Worm (Caenorhabditis elegans) whole organism, early embryonic: ENCODE data around the gene C24F3.2.

Experiments
- B0310.2 ChIP-seq: sonication (generic microtip); optimal IDR thresholded peaks from 2 replicates; lab custom pipeline; 2016; ENCODE audit warnings: mild to moderate bottlenecking, missing genetic modification characterization, missing compliant biosample characterization
- F13C5.2 ChIP-seq: sonication (generic microtip); optimal IDR thresholded peaks from 2 replicates; lab custom pipeline; 2017; ENCODE audit warnings: mild to moderate bottlenecking, missing genetic modification characterization, inconsistent platforms, missing compliant biosample characterization
- aly-1 ChIP-seq: sonication (generic microtip); optimal IDR thresholded peaks from 2 replicates; lab custom pipeline; 2016; ENCODE audit warnings: missing genetic modification characterization, missing compliant biosample characterization
- ama-1 ChIP-seq: fragments of 150-350 bp; optimal IDR thresholded peaks from 2 replicates; lab custom pipeline; 2014
- ceh-13 ChIP-seq: fragments of 200-800 bp; sonication (Bioruptor generic); optimal IDR thresholded peaks from 2 replicates; lab custom pipeline; 2018; ENCODE audit warnings: mild to moderate bottlenecking, missing genetic modification characterization, missing compliant biosample characterization
- ceh-36 ChIP-seq: sonication (generic microtip); optimal IDR thresholded peaks from 2 replicates; lab custom pipeline; 2016; ENCODE audit warnings: missing genetic modification characterization, inconsistent platforms, missing compliant biosample characterization
- ets-7 ChIP-seq: sonication (generic microtip); optimal IDR thresholded peaks from 2 replicates; lab custom pipeline; 2016; ENCODE audit warnings: missing genotype, missing genetic modification characterization, missing compliant biosample characterization
- flt-1 ChIP-seq: fragments of 200-800 bp; sonication (Bioruptor generic); IDR thresholded peaks from 2 replicates; pipeline ENCODE4 v1.3.6; 2022; ENCODE audit warnings: missing genetic modification characterization, missing compliant biosample characterization
- hmbx-1 ChIP-seq: sonication (generic microtip); optimal IDR thresholded peaks from 2 replicates; lab custom pipeline; 2016; ENCODE audit warnings: mild to moderate bottlenecking, missing genetic modification characterization, missing compliant biosample characterization
- hmg-4 ChIP-seq: fragments of 200-800 bp; sonication (Bioruptor generic); optimal IDR thresholded peaks from 2 replicates; lab custom pipeline; 2018; ENCODE audit warnings: mild to moderate bottlenecking, missing genetic modification characterization, missing compliant biosample characterization
- hnd-1 ChIP-seq: sonication (generic microtip); optimal IDR thresholded peaks from 2 replicates; lab custom pipeline; 2016; ENCODE audit warnings: missing genetic modification characterization, missing compliant biosample characterization
- pes-1 ChIP-seq: fragments of 200-800 bp; sonication (Bioruptor generic); IDR thresholded peaks from 2 replicates; pipeline ENCODE4 v1.3.6; 2022; ENCODE audit warnings: missing genetic modification reagents, missing genetic modification characterization, missing compliant biosample characterization
- scrt-1 ChIP-seq: fragments of 200-800 bp; sonication (Bioruptor generic); IDR thresholded peaks from 2 replicates; pipeline ENCODE4 v1.3.6; 2022; ENCODE audit warnings: missing genetic modification characterization, missing compliant biosample characterization
- sea-1 ChIP-seq: fragments of 200-800 bp; sonication (Bioruptor generic); conservative IDR thresholded peaks from 2 replicates; pipeline ENCODE4 v1.3.6; 2022; ENCODE audit warnings: missing genetic modification characterization, missing compliant biosample characterization
- tbx-11 ChIP-seq: fragments of 200-800 bp; sonication (Bioruptor generic); IDR thresholded peaks from 2 replicates; pipeline ENCODE4 v1.3.6; 2022; ENCODE audit warnings: missing genetic modification characterization, missing compliant biosample characterization
- tbx-37 ChIP-seq: fragments of 200-800 bp; sonication (Bioruptor generic); conservative IDR thresholded peaks from 2 replicates; pipeline ENCODE4 v1.3.6; 2022; ENCODE audit warnings: missing genetic modification reagents, missing genetic modification characterization, missing compliant biosample characterization
- tra-4 ChIP-seq: sonication (generic microtip); optimal IDR thresholded peaks from 2 replicates; lab custom pipeline; 2017; ENCODE audit warnings: missing genetic modification characterization, missing compliant biosample characterization

C24F3.2 gene

ce11 chrIV:10222122-10222589 is at the start of gene C24F3.2:
C24F3.2 (plus strand) TSS chrIV:10222539.
- TF ChIP-seq ceh-36 (tag; lab: Kevin White, UChicago): no peak

ce11 chrIV:10174328-10174727 is 48.0 kb upstream of the C24F3.2 start, which contains the start of gene pxf-1:
pxf-1 (minus strand) TSS chrIV:10174341.
- TF ChIP-seq ets-7 (no peak), ceh-36 (tag; lab: Kevin White, UChicago) (no peak), tra-4 (tag; lab: Kevin White, UChicago) (no peak), ama-1 (lab: Kevin White, UChicago) (no peak), scrt-1 (GFP tag; lab: Robert Waterston, UW) (no peak), tbx-11 (GFP tag; lab: Robert Waterston, UW) (no peak), sea-1 (GFP tag; lab: Robert Waterston, UW) (no peak), F13C5.2 (no peak), pes-1 (no peak), hmg-4 (GFP tag; lab: Kevin White, UChicago) (no peak), hnd-1 (tag; lab: Kevin White, UChicago) (no peak), flt-1 (no peak), B0310.2 (tag; lab: Kevin White, UChicago) (no peak), hmbx-1 (tag; lab: Kevin White, UChicago) (no peak), aly-1 (no peak), ceh-13 (GFP tag; lab: Kevin White, UChicago) (no peak), tbx-37 (no peak)

- TF ChIP-seq hnd-1 (tag; lab: Kevin White, UChicago) (no peak), ets-7 (no peak), ceh-36 (tag; lab: Kevin White, UChicago) (peak; percentile 28), pes-1 (no peak), hmbx-1 (tag; lab: Kevin White, UChicago) (no peak), tra-4 (tag; lab: Kevin White, UChicago) (no peak), aly-1 (no peak), tbx-11 (GFP tag; lab: Robert Waterston, UW) (no peak), F13C5.2 (no peak), hmg-4 (GFP tag; lab: Kevin White, UChicago) (peak; percentile 79), ama-1 (lab: Kevin White, UChicago) (no peak), B0310.2 (tag; lab: Kevin White, UChicago) (peak; percentile 45), scrt-1 (GFP tag; lab: Robert Waterston, UW) (no peak), flt-1 (no peak), sea-1 (GFP tag; lab: Robert Waterston, UW) (no peak), ceh-13 (GFP tag; lab: Kevin White, UChicago) (no peak), tbx-37 (no peak)
Observed at ce11 chrIV:10174932-10175732, 47.2 kb upstream of the C24F3.2 start.

DNA sequence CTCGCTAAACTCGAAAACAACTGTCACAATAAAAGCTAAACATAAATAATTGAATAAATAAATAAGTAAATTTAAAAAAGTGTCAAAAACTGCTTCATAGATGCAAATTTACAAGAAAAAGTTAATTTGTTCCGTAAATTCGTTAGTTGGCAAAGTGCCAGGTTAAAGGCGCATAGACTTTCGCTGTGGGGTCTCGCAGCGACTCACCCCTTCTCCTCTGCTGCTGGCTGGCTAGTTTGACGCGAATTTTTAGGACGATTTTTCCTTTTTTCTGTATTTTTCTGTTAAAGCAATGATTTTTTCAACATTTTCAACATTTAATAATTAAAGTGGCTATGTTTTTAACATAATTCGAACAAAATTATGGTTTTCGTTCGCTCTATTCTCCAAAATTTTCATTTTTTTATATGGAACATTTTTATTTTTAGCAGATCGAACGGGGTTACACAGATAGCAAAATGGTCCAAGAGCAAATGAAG is 46.0 kb upstream of the C24F3.2 start, which contains the start of gene rack-1:
Gene rack-1 (plus strand): TSS at position 429 of the 479 bp plus-strand sequence.
- TF ChIP-seq tra-4 (tag; lab: Kevin White, UChicago) (no peak), scrt-1 (GFP tag; lab: Robert Waterston, UW) (no peak), F13C5.2 (no peak)

ce11 chrIV:10177779-10178178 is 44.6 kb upstream of the C24F3.2 start, which contains the start of gene mspn-1:
mspn-1 (plus strand) TSS chrIV:10177968.
- no peak for TF ChIP-seq hmg-4 (GFP tag; lab: Kevin White, UChicago)
- no peak for TF ChIP-seq aly-1
- no peak for TF ChIP-seq hnd-1 (tag; lab: Kevin White, UChicago)
- TF ChIP-seq pes-1: no peak
- no peak for TF ChIP-seq scrt-1 (GFP tag; lab: Robert Waterston, UW)
- no peak for TF ChIP-seq ceh-13 (GFP tag; lab: Kevin White, UChicago)
- TF ChIP-seq ets-7: no peak
- no peak for TF ChIP-seq F13C5.2

- TF ChIP-seq hmg-4 (GFP tag; lab: Kevin White, UChicago) (no peak), ceh-13 (GFP tag; lab: Kevin White, UChicago) (no peak), aly-1 (no peak), F13C5.2 (no peak), flt-1 (no peak), B0310.2 (tag; lab: Kevin White, UChicago) (no peak), hmbx-1 (tag; lab: Kevin White, UChicago) (no peak), tbx-11 (GFP tag; lab: Robert Waterston, UW) (no peak), tbx-37 (no peak), ama-1 (lab: Kevin White, UChicago) (no peak), tra-4 (tag; lab: Kevin White, UChicago) (no peak), hnd-1 (tag; lab: Kevin White, UChicago) (no peak), scrt-1 (GFP tag; lab: Robert Waterston, UW) (no peak), sea-1 (GFP tag; lab: Robert Waterston, UW) (no peak), ceh-36 (tag; lab: Kevin White, UChicago) (no peak), ets-7 (no peak)
Observed at ce11 chrIV:10180133-10180749, 42.1 kb upstream of the C24F3.2 start, which contains the start of gene gta-1. gta-1 (plus strand) TSS chrIV:10180660.

ce11 chrIV:10188505-10188904 is 33.8 kb upstream of the C24F3.2 start:
- TF ChIP-seq F13C5.2 (no peak), scrt-1 (GFP tag; lab: Robert Waterston, UW) (no peak), pes-1 (no peak), flt-1 (no peak), ama-1 (lab: Kevin White, UChicago) (no peak), ceh-13 (GFP tag; lab: Kevin White, UChicago) (no peak), hmg-4 (GFP tag; lab: Kevin White, UChicago) (no peak), tbx-37 (no peak), aly-1 (no peak), hmbx-1 (tag; lab: Kevin White, UChicago) (no peak), tbx-11 (GFP tag; lab: Robert Waterston, UW) (no peak)
